Worm (Caenorhabditis elegans): ENCODE data around the gene lhfp-4.

DNA sequence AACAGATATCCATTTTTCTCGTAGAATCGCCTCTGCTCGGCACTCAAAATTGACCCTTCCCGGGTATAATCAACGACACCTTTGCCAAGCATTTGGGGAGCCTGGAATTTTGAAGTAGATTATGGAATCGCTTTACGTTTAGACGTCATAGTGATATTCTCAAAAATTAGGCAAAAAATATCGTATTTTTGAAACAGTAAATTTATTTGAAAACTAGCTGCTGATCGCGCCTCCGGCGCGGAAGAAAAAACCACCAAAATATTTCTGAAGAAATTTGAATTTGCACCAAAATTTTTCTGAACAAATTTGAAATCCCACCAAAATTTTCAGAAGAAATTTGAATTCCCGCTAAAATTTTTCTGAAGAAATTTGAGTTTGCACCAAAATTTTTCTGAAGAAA lies 13.0 kb upstream of the lhfp-4 start, which contains the start of gene ZK550.6:
- TF ChIP-seq Y105C5A.15 (GFP tag; IDR thresholded peaks at IDR 0.05) (no peak), zip-2 (tag; optimal IDR thresholded peaks at IDR 0.05) (no peak), fos-1 (tag; optimal IDR thresholded peaks at IDR 0.05) (no peak), nhr-41 (GFP tag; IDR thresholded peaks at IDR 0.05) (no peak), nhr-76 (tag; optimal IDR thresholded peaks at IDR 0.05) (no peak), nhr-28 (tag; optimal IDR thresholded peaks at IDR 0.05) (no peak), lin-13 (GFP tag; optimal IDR thresholded peaks at IDR 0.05) (no peak), unc-130 (GFP tag; optimal IDR thresholded peaks at IDR 0.05) (no peak), pha-4 (GFP tag; IDR thresholded peaks at IDR 0.05) (no peak), pha-4 (tag; optimal IDR thresholded peaks at IDR 0.05) (no peak), R02D3.7 (tag; optimal IDR thresholded peaks at IDR 0.05) (no peak), daf-12 (tag; optimal IDR thresholded peaks at IDR 0.05) (no peak)
